Comparison of ENCODE assay signal across 1 fruit fly cellular context in genomic region chr3R:15332994-15333393, dm6.
A peak's percentile ranks its signal among the peaks of the same experiment; 100 is the strongest.
TF ChIP-seq lines count a peak whose summit lies in the region.

Gene Fkbp39 (minus strand): TSS chr3R:15333133.
Gene Cyfip (plus strand): TSS chr3R:15333266.

TF ChIP-seq in whole organism, embryonic, 481 proteins besides CTCF, POLR2A, EP300 and RAD21 (continued from another document and continues in another):
- peak; percentile 55; the same call in 1 of the 3 replicates for TF ChIP-seq Optix (GFP tag; IDR thresholded peaks at IDR 0.05; lab: Robert Waterston, UW)
- TF ChIP-seq CG42726 (GFP tag; IDR thresholded peaks at IDR 0.05; lab: Robert Waterston, UW; ENCODE audit: partially characterized antibody), result peak; percentile 80
- no peak for TF ChIP-seq ro (GFP tag; IDR thresholded peaks at IDR 0.05; lab: Robert Waterston, UW)
- TF ChIP-seq amos (GFP tag; IDR thresholded peaks at IDR 0.05; lab: Robert Waterston, UW; ENCODE audit: partially characterized antibody), result peak; percentile 77; the same call in 1 of the 2 replicates
- peak; percentile 34; the same call in 1 of the 2 replicates for TF ChIP-seq Atf6 (GFP tag; IDR thresholded peaks at IDR 0.05; lab: Robert Waterston, UW)
- TF ChIP-seq crp (GFP tag; optimal IDR thresholded peaks at IDR 0.05; lab: Kevin White, UChicago), result peak in 1 of 2 experiments; percentile 52
- no peak for TF ChIP-seq slp2 (GFP tag; optimal IDR thresholded peaks at IDR 0.05; lab: Kevin White, UChicago)
- TF ChIP-seq stwl (tag; optimal IDR thresholded peaks at IDR 0.05; lab: Kevin White, UChicago), result peak; percentile 65
- TF ChIP-seq CG5953 (GFP tag; IDR thresholded peaks at IDR 0.05; lab: Robert Waterston, UW), result no peak
- peak; percentile 94 for TF ChIP-seq CG34422 (GFP tag; IDR thresholded peaks at IDR 0.05; lab: Robert Waterston, UW)
- TF ChIP-seq jing (GFP tag; optimal IDR thresholded peaks at IDR 0.05; lab: Kevin White, UChicago), result no peak
- TF ChIP-seq BtbVII (GFP tag; optimal IDR thresholded peaks at IDR 0.05; lab: Kevin White, UChicago), result no peak
- TF ChIP-seq row (GFP tag; IDR thresholded peaks at IDR 0.05; lab: Robert Waterston, UW), result peak; percentile 44; the same call in 2 of the 3 replicates
- peak; percentile 6 for TF ChIP-seq az2 (GFP tag; optimal IDR thresholded peaks at IDR 0.05; lab: Kevin White, UChicago)
- TF ChIP-seq CG11247 (GFP tag; IDR thresholded peaks at IDR 0.05; lab: Robert Waterston, UW), result 0 out of 2 replicates have a peak, but pooled peaks have one; percentile 20
- TF ChIP-seq CG1529 (GFP tag; optimal IDR thresholded peaks at IDR 0.05; lab: Kevin White, UChicago), result no peak
- TF ChIP-seq sens-2 (GFP tag; IDR thresholded peaks at IDR 0.05; lab: Robert Waterston, UW), result no peak
- TF ChIP-seq sug (tag; optimal IDR thresholded peaks at IDR 0.05; lab: Kevin White, UChicago), result peak; percentile 64
- TF ChIP-seq ac (GFP tag; optimal IDR thresholded peaks at IDR 0.05; lab: Kevin White, UChicago), result no peak
- no peak for TF ChIP-seq CG10274 (GFP tag; optimal IDR thresholded peaks at IDR 0.05; lab: Kevin White, UChicago)
- peak; percentile 8 for TF ChIP-seq chn (GFP tag; optimal IDR thresholded peaks at IDR 0.05; lab: Kevin White, UChicago)
- TF ChIP-seq Stat92E (GFP tag; optimal IDR thresholded peaks at IDR 0.05; lab: Kevin White, UChicago), result peak in 1 of 3 experiments; percentile 61
- no peak for TF ChIP-seq hkb (optimal IDR thresholded peaks at IDR 0.05; lab: Kevin White, UChicago)
- TF ChIP-seq hkb (GFP tag; IDR thresholded peaks at IDR 0.05; lab: Robert Waterston, UW), result 0 out of 2 replicates have a peak, but pooled peaks have one; percentile 13
- TF ChIP-seq H2.0 (GFP tag; IDR thresholded peaks at IDR 0.05; lab: Robert Waterston, UW), result no peak
- TF ChIP-seq Oaz (GFP tag; IDR thresholded peaks at IDR 0.05; lab: Robert Waterston, UW), result no peak
- no peak for TF ChIP-seq disco-r (GFP tag; optimal IDR thresholded peaks at IDR 0.05; lab: Kevin White, UChicago)
- peak; percentile 78 for TF ChIP-seq Hmr (GFP tag; optimal IDR thresholded peaks at IDR 0.05; lab: Kevin White, UChicago)
- TF ChIP-seq sqz (GFP tag; optimal IDR thresholded peaks at IDR 0.05; lab: Kevin White, UChicago), result no peak
- TF ChIP-seq CG14860 (GFP tag; IDR thresholded peaks at IDR 0.05; lab: Robert Waterston, UW; ENCODE audit: partially characterized antibody), result 0 out of 3 replicates have a peak, but pooled peaks have one; percentile 42
- TF ChIP-seq ATbp (GFP tag; optimal IDR thresholded peaks at IDR 0.05; lab: Kevin White, UChicago), result no peak
- TF ChIP-seq CG6272 (GFP tag; IDR thresholded peaks at IDR 0.05; lab: Robert Waterston, UW), result peak; percentile 43; the same call in 1 of the 2 replicates
- TF ChIP-seq CG15601 (tag; optimal IDR thresholded peaks at IDR 0.05; lab: Kevin White, UChicago), result peak; percentile 53
- peak in 1 of 2 experiments; percentile 11 for TF ChIP-seq tll (GFP tag; optimal IDR thresholded peaks at IDR 0.05; lab: Kevin White, UChicago)
- TF ChIP-seq CG18011 (GFP tag; optimal IDR thresholded peaks at IDR 0.05; lab: Kevin White, UChicago), result peak; percentile 47
- TF ChIP-seq Lhr (GFP tag; optimal IDR thresholded peaks at IDR 0.05; lab: Kevin White, UChicago), result peak; percentile 94
- no peak for TF ChIP-seq CG4404 (GFP tag; IDR thresholded peaks at IDR 0.05; lab: Robert Waterston, UW)
- TF ChIP-seq nerfin-2 (GFP tag; IDR thresholded peaks at IDR 0.05; lab: Robert Waterston, UW; ENCODE audit: partially characterized antibody), result peak; percentile 39; the same call in 1 of the 2 replicates
- TF ChIP-seq pfk (GFP tag; optimal IDR thresholded peaks at IDR 0.05; lab: Kevin White, UChicago), result peak; percentile 15
- 0 out of 3 replicates have a peak, but pooled peaks have one; percentile 21 for TF ChIP-seq dysf (GFP tag; IDR thresholded peaks at IDR 0.05; lab: Robert Waterston, UW)
- no peak for TF ChIP-seq eyg (GFP tag; optimal IDR thresholded peaks at IDR 0.05; lab: Kevin White, UChicago)
- TF ChIP-seq CG13775 (GFP tag; optimal IDR thresholded peaks at IDR 0.05; lab: Kevin White, UChicago), result peak; percentile 40
- TF ChIP-seq CG6791 (GFP tag; IDR thresholded peaks at IDR 0.05; lab: Robert Waterston, UW; ENCODE audit: partially characterized antibody), result peak; percentile 77
- TF ChIP-seq HmgD (GFP tag; optimal IDR thresholded peaks at IDR 0.05; lab: Kevin White, UChicago), result peak; percentile 87
- TF ChIP-seq lilli (GFP tag; optimal IDR thresholded peaks at IDR 0.05; lab: Kevin White, UChicago), result peak; percentile 74
- TF ChIP-seq CG4854 (GFP tag; optimal IDR thresholded peaks at IDR 0.05; lab: Kevin White, UChicago), result peak; percentile 30
- peak; percentile 91 for TF ChIP-seq CG13624 (GFP tag; optimal IDR thresholded peaks at IDR 0.05; lab: Kevin White, UChicago)
- peak; percentile 69 for TF ChIP-seq Myb (GFP tag; optimal IDR thresholded peaks at IDR 0.05; lab: Kevin White, UChicago)
- peak; percentile 96 for TF ChIP-seq ewg (GFP tag; optimal IDR thresholded peaks at IDR 0.05; lab: Kevin White, UChicago)
- TF ChIP-seq D19A (tag; optimal IDR thresholded peaks at IDR 0.05; lab: Kevin White, UChicago), result no peak
- no peak for TF ChIP-seq Neu2 (GFP tag; optimal IDR thresholded peaks at IDR 0.05; lab: Kevin White, UChicago; ENCODE audit: borderline replicate concordance)
- no peak for TF ChIP-seq Lpt (GFP tag; optimal IDR thresholded peaks at IDR 0.05; lab: Kevin White, UChicago)
- TF ChIP-seq CG10462 (GFP tag; optimal IDR thresholded peaks at IDR 0.05; lab: Kevin White, UChicago), result no peak
- TF ChIP-seq pita (GFP tag; optimal IDR thresholded peaks at IDR 0.05; lab: Kevin White, UChicago), result peak; percentile 81
- 0 out of 2 replicates have a peak, but pooled peaks have one; percentile 27 for TF ChIP-seq Xrp1 (GFP tag; IDR thresholded peaks at IDR 0.05; lab: Robert Waterston, UW)
- peak; percentile 84 for TF ChIP-seq Rfx (GFP tag; IDR thresholded peaks at IDR 0.05; lab: Robert Waterston, UW)
- TF ChIP-seq NK7.1 (GFP tag; optimal IDR thresholded peaks at IDR 0.05; lab: Kevin White, UChicago), result no peak
- TF ChIP-seq klu (GFP tag; IDR thresholded peaks at IDR 0.05; lab: Robert Waterston, UW), result no peak
- TF ChIP-seq jigr1 (GFP tag; IDR thresholded peaks at IDR 0.05; lab: Robert Waterston, UW), result no peak
- no peak for TF ChIP-seq CG3407 (GFP tag; optimal IDR thresholded peaks at IDR 0.05; lab: Kevin White, UChicago)
- TF ChIP-seq CG9797 (GFP tag; optimal IDR thresholded peaks at IDR 0.05; lab: Kevin White, UChicago), result peak; percentile 87
- TF ChIP-seq eve (GFP tag; optimal IDR thresholded peaks at IDR 0.05; lab: Kevin White, UChicago), result no peak
- peak; percentile 24; the same call in 1 of the 2 replicates for TF ChIP-seq CG17328 (GFP tag; IDR thresholded peaks at IDR 0.05; lab: Robert Waterston, UW)
- no peak for TF ChIP-seq pb (GFP tag; optimal IDR thresholded peaks at IDR 0.05; lab: Kevin White, UChicago)
- TF ChIP-seq gcm2 (GFP tag; optimal IDR thresholded peaks at IDR 0.05; lab: Kevin White, UChicago), result peak; percentile 14
- peak in 1 of 2 experiments; percentile 48 for TF ChIP-seq Hr51 (GFP tag; optimal IDR thresholded peaks at IDR 0.05; lab: Kevin White, UChicago)
- no peak for TF ChIP-seq Deaf1 (tag; optimal IDR thresholded peaks at IDR 0.05; lab: Kevin White, UChicago)
- peak; percentile 74 for TF ChIP-seq Dll (GFP tag; IDR thresholded peaks at IDR 0.05; lab: Robert Waterston, UW; ENCODE audit: partially characterized antibody)
- TF ChIP-seq MESR4 (GFP tag; optimal IDR thresholded peaks at IDR 0.05; lab: Kevin White, UChicago), result peak; percentile 94
- TF ChIP-seq Abd-B (GFP tag; optimal IDR thresholded peaks at IDR 0.05; lab: Kevin White, UChicago), result peak; percentile 48
- TF ChIP-seq knrl (GFP tag; IDR thresholded peaks at IDR 0.05; lab: Robert Waterston, UW; ENCODE audit: partially characterized antibody), result peak; percentile 68
- no peak for TF ChIP-seq CG1024 (GFP tag; IDR thresholded peaks at IDR 0.05; lab: Robert Waterston, UW)
- peak; percentile 80 for TF ChIP-seq Dbx (GFP tag; IDR thresholded peaks at IDR 0.05; lab: Robert Waterston, UW)
- TF ChIP-seq bcd (GFP tag; optimal IDR thresholded peaks at IDR 0.05; lab: Kevin White, UChicago), result no peak
- TF ChIP-seq onecut (GFP tag; IDR thresholded peaks at IDR 0.05; lab: Robert Waterston, UW), result peak; percentile 46
- peak in 1 of 2 experiments; percentile 36 for TF ChIP-seq chif (GFP tag; optimal IDR thresholded peaks at IDR 0.05; lab: Kevin White, UChicago)
- no peak for TF ChIP-seq CG6175 (GFP tag; IDR thresholded peaks at IDR 0.05; lab: Robert Waterston, UW)
- no peak for TF ChIP-seq CG17802 (tag; optimal IDR thresholded peaks at IDR 0.05; lab: Kevin White, UChicago)
- peak; percentile 44 for TF ChIP-seq CG10543 (GFP tag; optimal IDR thresholded peaks at IDR 0.05; lab: Kevin White, UChicago)
- peak; percentile 92 for TF ChIP-seq CHES-1-like (GFP tag; optimal IDR thresholded peaks at IDR 0.05; lab: Kevin White, UChicago)
- no peak for TF ChIP-seq fd64A (GFP tag; optimal IDR thresholded peaks at IDR 0.05; lab: Kevin White, UChicago)
- TF ChIP-seq CG15011 (GFP tag; optimal IDR thresholded peaks at IDR 0.05; lab: Kevin White, UChicago), result no peak
- TF ChIP-seq CG30431 (GFP tag; optimal IDR thresholded peaks at IDR 0.05; lab: Kevin White, UChicago), result no peak
- peak; percentile 35 for TF ChIP-seq Elba2 (GFP tag; optimal IDR thresholded peaks at IDR 0.05; lab: Kevin White, UChicago)
- peak; percentile 75 for TF ChIP-seq CG14710 (tag; optimal IDR thresholded peaks at IDR 0.05; lab: Kevin White, UChicago)
- TF ChIP-seq Bgb (GFP tag; IDR thresholded peaks at IDR 0.05; lab: Robert Waterston, UW; ENCODE audit: partially characterized antibody), result peak; percentile 90
- TF ChIP-seq CG2889 (GFP tag; IDR thresholded peaks at IDR 0.05; lab: Robert Waterston, UW), result no peak
- no peak for TF ChIP-seq dmrt11E (tag; optimal IDR thresholded peaks at IDR 0.05; lab: Kevin White, UChicago)
- TF ChIP-seq Xbp1 (GFP tag; optimal IDR thresholded peaks at IDR 0.05; lab: Kevin White, UChicago), result peak; percentile 65
- TF ChIP-seq abd-A (tag; optimal IDR thresholded peaks at IDR 0.05; lab: Kevin White, UChicago), result no peak
- TF ChIP-seq CG8281 (tag; optimal IDR thresholded peaks at IDR 0.05; lab: Kevin White, UChicago), result no peak
- TF ChIP-seq lbe (GFP tag; optimal IDR thresholded peaks at IDR 0.05; lab: Kevin White, UChicago), result no peak
- peak; percentile 71 for TF ChIP-seq her (GFP tag; optimal IDR thresholded peaks at IDR 0.05; lab: Kevin White, UChicago)
- TF ChIP-seq E2f1 (GFP tag; IDR thresholded peaks at IDR 0.05; lab: Robert Waterston, UW), result no peak; the same call in 1 of the 2 replicates
- no peak for TF ChIP-seq nau (GFP tag; optimal IDR thresholded peaks at IDR 0.05; lab: Kevin White, UChicago)
- TF ChIP-seq tgo (GFP tag; IDR thresholded peaks at IDR 0.05; lab: Robert Waterston, UW), result no peak
- TF ChIP-seq CG2116 (GFP tag; optimal IDR thresholded peaks at IDR 0.05; lab: Kevin White, UChicago), result peak; percentile 89
- TF ChIP-seq bsh (GFP tag; optimal IDR thresholded peaks at IDR 0.05; lab: Kevin White, UChicago), result peak in 1 of 2 experiments; percentile 16
- peak; percentile 78 for TF ChIP-seq E2f2 (GFP tag; IDR thresholded peaks at IDR 0.05; lab: Robert Waterston, UW)
- TF ChIP-seq CG4282 (GFP tag; optimal IDR thresholded peaks at IDR 0.05; lab: Kevin White, UChicago), result peak; percentile 35
- peak; percentile 65 for TF ChIP-seq hbn (GFP tag; IDR thresholded peaks at IDR 0.05; lab: Robert Waterston, UW; ENCODE audit: partially characterized antibody)
- peak; percentile 48 for TF ChIP-seq grau (tag; optimal IDR thresholded peaks at IDR 0.05; lab: Kevin White, UChicago)
- TF ChIP-seq CG12942 (GFP tag; optimal IDR thresholded peaks at IDR 0.05; lab: Kevin White, UChicago), result peak; percentile 8
- no peak for TF ChIP-seq gsb-n (tag; optimal IDR thresholded peaks at IDR 0.05; lab: Kevin White, UChicago)
- TF ChIP-seq usp (GFP tag; optimal IDR thresholded peaks at IDR 0.05; lab: Kevin White, UChicago), result no peak
- TF ChIP-seq Drgx (GFP tag; IDR thresholded peaks at IDR 0.05; lab: Robert Waterston, UW), result no peak
- no peak for TF ChIP-seq tio (GFP tag; optimal IDR thresholded peaks at IDR 0.05; lab: Kevin White, UChicago)
- peak; percentile 26 for TF ChIP-seq CG13424 (tag; optimal IDR thresholded peaks at IDR 0.05; lab: Kevin White, UChicago)
- peak; percentile 10 for TF ChIP-seq CG10654 (GFP tag; optimal IDR thresholded peaks at IDR 0.05; lab: Kevin White, UChicago)
- TF ChIP-seq CG4424 (GFP tag; optimal IDR thresholded peaks at IDR 0.05; lab: Kevin White, UChicago), result no peak
- TF ChIP-seq ap (GFP tag; IDR thresholded peaks at IDR 0.05; lab: Robert Waterston, UW), result no peak
- peak; percentile 67; the same call in 2 of the 3 replicates for TF ChIP-seq ci (GFP tag; IDR thresholded peaks at IDR 0.05; lab: Robert Waterston, UW)
- TF ChIP-seq pho (GFP tag; optimal IDR thresholded peaks at IDR 0.05; lab: Kevin White, UChicago), result peak; percentile 69
- peak; percentile 100 for TF ChIP-seq Sry-δ (GFP tag; optimal IDR thresholded peaks at IDR 0.05; lab: Kevin White, UChicago)
- TF ChIP-seq CG9876 (GFP tag; optimal IDR thresholded peaks at IDR 0.05; lab: Kevin White, UChicago), result peak; percentile 52
- no peak for TF ChIP-seq aop (GFP tag; IDR thresholded peaks at IDR 0.05; lab: Robert Waterston, UW)
- no peak for TF ChIP-seq CG10959 (GFP tag; IDR thresholded peaks at IDR 0.05; lab: Robert Waterston, UW)
- TF ChIP-seq btn (GFP tag; optimal IDR thresholded peaks at IDR 0.05; lab: Kevin White, UChicago), result no peak
- no peak for TF ChIP-seq CG8359 (GFP tag; optimal IDR thresholded peaks at IDR 0.05; lab: Kevin White, UChicago; ENCODE audit: borderline replicate concordance)
- TF ChIP-seq Antp (GFP tag; optimal IDR thresholded peaks at IDR 0.05; lab: Kevin White, UChicago), result peak; percentile 63
- TF ChIP-seq Poxn (GFP tag; IDR thresholded peaks at IDR 0.05; lab: Robert Waterston, UW), result no peak
- peak; percentile 91 for TF ChIP-seq CG12659 (GFP tag; optimal IDR thresholded peaks at IDR 0.05; lab: Kevin White, UChicago)
- TF ChIP-seq prd (optimal IDR thresholded peaks at IDR 0.05; lab: Kevin White, UChicago), result no peak
- peak; percentile 46; the same call in 2 of the 3 replicates for TF ChIP-seq prd (GFP tag; IDR thresholded peaks at IDR 0.05; lab: Robert Waterston, UW)
- TF ChIP-seq salm (tag; optimal IDR thresholded peaks at IDR 0.05; lab: Kevin White, UChicago), result no peak
- peak; percentile 76 for TF ChIP-seq slbo (GFP tag; IDR thresholded peaks at IDR 0.05; lab: Robert Waterston, UW)
- TF ChIP-seq CG10147 (GFP tag; optimal IDR thresholded peaks at IDR 0.05; lab: Kevin White, UChicago), result no peak
- TF ChIP-seq CG6654 (GFP tag; optimal IDR thresholded peaks at IDR 0.05; lab: Kevin White, UChicago), result no peak
- peak; percentile 34 for TF ChIP-seq CG7786 (GFP tag; optimal IDR thresholded peaks at IDR 0.05; lab: Kevin White, UChicago)
